Worm (Caenorhabditis elegans) whole organism, midembryonic: ENCODE measurements around the gene Y45F10B.59.
"Not testable (repeated sequence)": the region's sequence is repeated elsewhere in the genome, so short reads cannot be mapped to it uniquely, and the experiment has no call there.

ENCODE experiments used
- T22C8.4 ChIP-seq: fragments of 200-800 bp; sonication (Bioruptor generic); IDR thresholded peaks from 2 replicates; pipeline ENCODE4 v1.3.6; 2022; ENCODE audit warnings: missing genetic modification characterization, missing compliant biosample characterization
- cog-1 ChIP-seq: sonication (generic microtip); optimal IDR thresholded peaks from 2 replicates; lab custom pipeline; 2016; ENCODE audit warnings: missing genetic modification characterization, missing compliant biosample characterization
- flt-1 ChIP-seq: fragments of 200-800 bp; sonication (Bioruptor generic); IDR thresholded peaks from 2 replicates; pipeline ENCODE4 v1.3.6; 2022; ENCODE audit warnings: missing genetic modification characterization, missing compliant biosample characterization
- klf-2 ChIP-seq: fragments of 200-800 bp; sonication (Bioruptor generic); conservative IDR thresholded peaks from 2 replicates; pipeline ENCODE4 v1.3.6; 2022; ENCODE audit warnings: missing genetic modification reagents, missing genetic modification characterization, missing compliant biosample characterization
- med-1 ChIP-seq: sonication (generic microtip); optimal IDR thresholded peaks from 2 replicates; lab custom pipeline; 2017; ENCODE audit warnings: missing genetic modification characterization, mild to moderate bottlenecking, missing compliant biosample characterization, antibody characterized with exemption, missing genetic modification reagents; ENCODE audit not compliant: insufficient read depth
- ref-1 ChIP-seq: fragments of 200-800 bp; sonication (Bioruptor generic); conservative IDR thresholded peaks from 2 replicates; pipeline ENCODE4 v1.3.6; 2022; ENCODE audit warnings: missing genetic modification reagents, missing genetic modification characterization, missing compliant biosample characterization
- tab-1 ChIP-seq: fragments of 200-800 bp; sonication (Bioruptor generic); IDR thresholded peaks from 2 replicates; pipeline ENCODE4 v1.3.6; 2022; ENCODE audit warnings: missing genetic modification characterization, missing compliant biosample characterization
- ztf-23 ChIP-seq: fragments of 200-800 bp; sonication (Bioruptor generic); IDR thresholded peaks from 2 replicates; pipeline ENCODE4 v1.3.6; 2022; ENCODE audit warnings: missing genetic modification reagents, missing genetic modification characterization, missing compliant biosample characterization
- ztf-29 ChIP-seq: fragments of 200-800 bp; sonication (Bioruptor generic); IDR thresholded peaks from 2 replicates; pipeline ENCODE4 v1.3.6; 2022; ENCODE audit warnings: missing genetic modification reagents, missing genetic modification characterization, missing compliant biosample characterization

Gene Y45F10B.59

ce11 chrIV:13578953-13579352 lies 23.5 kb upstream of the Y45F10B.59 start, which contains the start of gene sru-16:
Gene sru-16, plus strand, starts transcription at chrIV:13579253.
- not testable (repeated sequence) for TF ChIP-seq ref-1; ztf-29 (GFP tag; lab: Robert Waterston, UW); klf-2 (GFP tag; lab: Robert Waterston, UW)

ce11 chrIV:13582909-13583308 lies 19.5 kb upstream of the Y45F10B.59 start, which contains the start of gene sru-12:
Gene sru-12, plus strand, starts transcription at chrIV:13583209.
- TF ChIP-seq ref-1 (no peak), tab-1 (GFP tag; lab: Robert Waterston, UW) (no peak), cog-1 (tag; lab: Kevin White, UChicago) (no peak), klf-2 (GFP tag; lab: Robert Waterston, UW) (no peak), flt-1 (GFP tag; lab: Robert Waterston, UW) (no peak), T22C8.4 (GFP tag; lab: Robert Waterston, UW) (no peak), med-1 (GFP tag; lab: Kevin White, UChicago) (no peak), ztf-29 (GFP tag; lab: Robert Waterston, UW) (no peak), ztf-23 (no peak)

- TF ChIP-seq med-1 (GFP tag; lab: Kevin White, UChicago) (no peak), cog-1 (tag; lab: Kevin White, UChicago) (no peak), klf-2 (GFP tag; lab: Robert Waterston, UW) (no peak), ztf-29 (GFP tag; lab: Robert Waterston, UW) (no peak)
Measured at ce11 chrIV:13584646-13585045, 17.8 kb upstream of the Y45F10B.59 start, which contains the start of gene sru-11. Gene sru-11, plus strand, starts transcription at chrIV:13584946.

ce11 chrIV:13587175-13587574 lies 15.2 kb upstream of the Y45F10B.59 start, which contains the start of gene Y45F10B.12:
Gene Y45F10B.12, plus strand, starts transcription at chrIV:13587475.
- TF ChIP-seq T22C8.4 (GFP tag; lab: Robert Waterston, UW) (no peak), med-1 (GFP tag; lab: Kevin White, UChicago) (no peak), ztf-29 (GFP tag; lab: Robert Waterston, UW) (no peak), ztf-23 (no peak)

- not testable (repeated sequence) for TF ChIP-seq flt-1 (GFP tag; lab: Robert Waterston, UW); med-1 (GFP tag; lab: Kevin White, UChicago); ztf-23
Measured at ce11 chrIV:13588544-13589043, 13.8 kb upstream of the Y45F10B.59 start, which contains the start of gene sru-9. Gene sru-9, plus strand, starts transcription at chrIV:13588993.

- TF ChIP-seq ztf-29 (GFP tag; lab: Robert Waterston, UW) (no peak), flt-1 (GFP tag; lab: Robert Waterston, UW) (no peak), klf-2 (GFP tag; lab: Robert Waterston, UW) (no peak), ztf-23 (no peak), T22C8.4 (GFP tag; lab: Robert Waterston, UW) (no peak)
Measured at ce11 chrIV:13591645-13592044, 10.8 kb upstream of the Y45F10B.59 start, which contains the start of gene tsp-5. Gene tsp-5, minus strand, starts transcription at chrIV:13591745.

- TF ChIP-seq klf-2 (GFP tag; lab: Robert Waterston, UW): no peak
- TF ChIP-seq T22C8.4 (GFP tag; lab: Robert Waterston, UW): no peak
- TF ChIP-seq tab-1 (GFP tag; lab: Robert Waterston, UW): no peak
- no peak for TF ChIP-seq med-1 (GFP tag; lab: Kevin White, UChicago)
- TF ChIP-seq ref-1: no peak
- TF ChIP-seq flt-1 (GFP tag; lab: Robert Waterston, UW): no peak
- no peak for TF ChIP-seq cog-1 (tag; lab: Kevin White, UChicago)
- no peak for TF ChIP-seq ztf-23
- no peak for TF ChIP-seq ztf-29 (GFP tag; lab: Robert Waterston, UW)
Measured at ce11 chrIV:13593351-13593750, 9.1 kb upstream of the Y45F10B.59 start, which contains the start of gene Y45F10B.3. Gene Y45F10B.3, plus strand, starts transcription at chrIV:13593651.

ce11 chrIV:13597813-13598212 lies 4.6 kb upstream of the Y45F10B.59 start, which contains the start of gene Y45F10B.9:
Gene Y45F10B.9, minus strand, starts transcription at chrIV:13597913.
- TF ChIP-seq ztf-23; tab-1 (GFP tag; lab: Robert Waterston, UW); klf-2 (GFP tag; lab: Robert Waterston, UW): not testable (repeated sequence)

ce11 chrIV:13600643-13601042 lies 1.8 kb upstream of the Y45F10B.59 start:
- TF ChIP-seq med-1 (GFP tag; lab: Kevin White, UChicago): no peak
- no peak for TF ChIP-seq cog-1 (tag; lab: Kevin White, UChicago)
- TF ChIP-seq tab-1 (GFP tag; lab: Robert Waterston, UW): no peak
- TF ChIP-seq ref-1: no peak
- TF ChIP-seq flt-1 (GFP tag; lab: Robert Waterston, UW): no peak
- TF ChIP-seq klf-2 (GFP tag; lab: Robert Waterston, UW): no peak
- TF ChIP-seq ztf-29 (GFP tag; lab: Robert Waterston, UW): no peak
- TF ChIP-seq ztf-23: no peak
- no peak for TF ChIP-seq T22C8.4 (GFP tag; lab: Robert Waterston, UW)

- no peak for TF ChIP-seq med-1 (GFP tag; lab: Kevin White, UChicago)
- no peak for TF ChIP-seq ztf-23
- TF ChIP-seq flt-1 (GFP tag; lab: Robert Waterston, UW): no peak
- no peak for TF ChIP-seq cog-1 (tag; lab: Kevin White, UChicago)
- TF ChIP-seq klf-2 (GFP tag; lab: Robert Waterston, UW): no peak
- no peak for TF ChIP-seq tab-1 (GFP tag; lab: Robert Waterston, UW)
Measured at ce11 chrIV:13601428-13601827, 991 bp upstream of the Y45F10B.59 start.
